In the genomic region with DNA sequence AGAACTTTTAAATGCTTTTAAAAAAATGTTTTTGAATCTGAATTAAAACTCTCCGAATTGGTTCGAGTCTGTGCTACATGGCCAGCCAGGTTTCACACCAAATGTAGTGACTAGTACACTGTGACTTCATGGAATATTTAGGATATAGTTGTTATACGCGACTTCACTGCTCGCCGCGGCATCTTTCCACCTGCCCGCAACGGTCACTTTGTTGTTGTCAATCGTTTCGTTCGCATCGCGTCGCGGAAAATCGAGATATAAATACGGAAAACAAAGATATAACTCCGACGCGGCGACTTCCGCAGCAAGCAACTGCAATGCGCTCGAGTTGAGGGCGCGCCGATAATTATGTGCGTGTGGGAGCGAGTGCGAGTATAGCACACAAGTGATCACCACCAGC, we compare ENCODE assay signal across 2 fruit fly cellular contexts.
TF ChIP-seq lines count a peak whose summit lies in the region.

A gene (plus strand): TSS at position 200 of the 400 bp plus-strand sequence.

TF ChIP-seq in whole organism, embryonic, 481 proteins besides CTCF, POLR2A, EP300 and RAD21 (continued from another document and continues in another):
- TF ChIP-seq Chrac-16 (GFP tag; optimal IDR thresholded peaks at IDR 0.05; lab: Kevin White, UChicago), result no peak
- no peak for TF ChIP-seq disco-r (GFP tag; optimal IDR thresholded peaks at IDR 0.05; lab: Kevin White, UChicago)
- no peak for TF ChIP-seq sens-2 (GFP tag; IDR thresholded peaks at IDR 0.05; lab: Robert Waterston, UW)
- peak; percentile 9 for TF ChIP-seq CG7786 (GFP tag; optimal IDR thresholded peaks at IDR 0.05; lab: Kevin White, UChicago)
- TF ChIP-seq CG13894 (tag; optimal IDR thresholded peaks at IDR 0.05; lab: Kevin White, UChicago), result peak; percentile 33
- TF ChIP-seq nau (GFP tag; optimal IDR thresholded peaks at IDR 0.05; lab: Kevin White, UChicago), result no peak
- TF ChIP-seq crc (GFP tag; optimal IDR thresholded peaks at IDR 0.05; lab: Kevin White, UChicago), result no peak
- TF ChIP-seq CG10543 (GFP tag; optimal IDR thresholded peaks at IDR 0.05; lab: Kevin White, UChicago), result peak; percentile 9
- no peak for TF ChIP-seq fu2 (GFP tag; optimal IDR thresholded peaks at IDR 0.05; lab: Kevin White, UChicago)
- TF ChIP-seq pho (GFP tag; optimal IDR thresholded peaks at IDR 0.05; lab: Kevin White, UChicago), result peak; percentile 3
- TF ChIP-seq Scr (GFP tag; IDR thresholded peaks at IDR 0.05; lab: Robert Waterston, UW; ENCODE audit: partially characterized antibody), result peak; percentile 15; the same call in 1 of the 2 replicates
- no peak for TF ChIP-seq jumu (GFP tag; optimal IDR thresholded peaks at IDR 0.05; lab: Kevin White, UChicago)
- TF ChIP-seq CG9215 (GFP tag; IDR thresholded peaks at IDR 0.05; lab: Robert Waterston, UW), result no peak
- TF ChIP-seq Ada2b (GFP tag; IDR thresholded peaks at IDR 0.05; lab: Robert Waterston, UW), result no peak
- peak; percentile 37 for TF ChIP-seq CG12071 (GFP tag; optimal IDR thresholded peaks at IDR 0.05; lab: Kevin White, UChicago)
- no peak for TF ChIP-seq CG16815 (GFP tag; optimal IDR thresholded peaks at IDR 0.05; lab: Kevin White, UChicago)
- TF ChIP-seq NFAT (GFP tag; IDR thresholded peaks at IDR 0.05; lab: Robert Waterston, UW), result peak; percentile 27; the same call in 1 of the 2 replicates
- TF ChIP-seq CG1603 (tag; optimal IDR thresholded peaks at IDR 0.05; lab: Kevin White, UChicago), result peak; percentile 84
- no peak for TF ChIP-seq CG7357 (GFP tag; IDR thresholded peaks at IDR 0.05; lab: Robert Waterston, UW)
- no peak for TF ChIP-seq Oaz (GFP tag; IDR thresholded peaks at IDR 0.05; lab: Robert Waterston, UW)
- TF ChIP-seq CG4820 (GFP tag; optimal IDR thresholded peaks at IDR 0.05; lab: Kevin White, UChicago), result no peak
- TF ChIP-seq cad (GFP tag; optimal IDR thresholded peaks at IDR 0.05; lab: Kevin White, UChicago), result no peak
- peak; percentile 64 for TF ChIP-seq HmgZ (tag; optimal IDR thresholded peaks at IDR 0.05; lab: Kevin White, UChicago)
- TF ChIP-seq Med (GFP tag; lab: Kevin White, UChicago), result peak; percentile 85
- no peak for TF ChIP-seq CG15011 (GFP tag; optimal IDR thresholded peaks at IDR 0.05; lab: Kevin White, UChicago)
- no peak for TF ChIP-seq maf-S (GFP tag; optimal IDR thresholded peaks at IDR 0.05; lab: Kevin White, UChicago)
- no peak for TF ChIP-seq kni (GFP tag; optimal IDR thresholded peaks at IDR 0.05; lab: Kevin White, UChicago)
- TF ChIP-seq usp (GFP tag; optimal IDR thresholded peaks at IDR 0.05; lab: Kevin White, UChicago), result no peak
- TF ChIP-seq CG3281 (GFP tag; optimal IDR thresholded peaks at IDR 0.05; lab: Kevin White, UChicago), result no peak
- TF ChIP-seq CG14050 (GFP tag; IDR thresholded peaks at IDR 0.05; lab: Robert Waterston, UW), result no peak
- TF ChIP-seq CG34422 (GFP tag; IDR thresholded peaks at IDR 0.05; lab: Robert Waterston, UW), result peak; percentile 44; the same call in 1 of the 3 replicates
- no peak for TF ChIP-seq CG2875 (GFP tag; optimal IDR thresholded peaks at IDR 0.05; lab: Kevin White, UChicago)
- TF ChIP-seq NC2α (GFP tag; optimal IDR thresholded peaks at IDR 0.05; lab: Kevin White, UChicago), result no peak
- TF ChIP-seq Sox100B (GFP tag; optimal IDR thresholded peaks at IDR 0.05; lab: Kevin White, UChicago), result no peak
- no peak for TF ChIP-seq CG11695 (GFP tag; IDR thresholded peaks at IDR 0.05; lab: Robert Waterston, UW)
- no peak for TF ChIP-seq CG43689 (GFP tag; IDR thresholded peaks at IDR 0.05; lab: Robert Waterston, UW)
- TF ChIP-seq peb (GFP tag; IDR thresholded peaks at IDR 0.05; lab: Robert Waterston, UW), result no peak
- peak; percentile 43; the same call in 1 of the 2 replicates for TF ChIP-seq Adf1 (GFP tag; IDR thresholded peaks at IDR 0.05; lab: Robert Waterston, UW)
- no peak for TF ChIP-seq wdn (GFP tag; IDR thresholded peaks at IDR 0.05; lab: Robert Waterston, UW)
- no peak for TF ChIP-seq CG18476 (GFP tag; optimal IDR thresholded peaks at IDR 0.05; lab: Kevin White, UChicago)
- TF ChIP-seq CG13287 (GFP tag; IDR thresholded peaks at IDR 0.05; lab: Robert Waterston, UW; ENCODE audit: partially characterized antibody), result peak; percentile 64
- TF ChIP-seq CG18011 (GFP tag; optimal IDR thresholded peaks at IDR 0.05; lab: Kevin White, UChicago), result no peak
- no peak for TF ChIP-seq jigr1 (GFP tag; IDR thresholded peaks at IDR 0.05; lab: Robert Waterston, UW)
- peak; percentile 61 for TF ChIP-seq Hmr (GFP tag; optimal IDR thresholded peaks at IDR 0.05; lab: Kevin White, UChicago)
- TF ChIP-seq CG4854 (GFP tag; optimal IDR thresholded peaks at IDR 0.05; lab: Kevin White, UChicago), result no peak
- no peak for TF ChIP-seq Atf3 (GFP tag; optimal IDR thresholded peaks at IDR 0.05; lab: Kevin White, UChicago)
- no peak for TF ChIP-seq cato (GFP tag; optimal IDR thresholded peaks at IDR 0.05; lab: Kevin White, UChicago; ENCODE audit: borderline replicate concordance)
- TF ChIP-seq CG5180 (GFP tag; optimal IDR thresholded peaks at IDR 0.05; lab: Kevin White, UChicago), result no peak
- TF ChIP-seq Drgx (GFP tag; IDR thresholded peaks at IDR 0.05; lab: Robert Waterston, UW), result no peak
- TF ChIP-seq CG11456 (GFP tag; IDR thresholded peaks at IDR 0.05; lab: Robert Waterston, UW), result no peak
- TF ChIP-seq CG6813 (GFP tag; optimal IDR thresholded peaks at IDR 0.05; lab: Kevin White, UChicago), result no peak
- no peak for TF ChIP-seq CG7372 (GFP tag; IDR thresholded peaks at IDR 0.05; lab: Robert Waterston, UW)
- TF ChIP-seq HHEX (GFP tag; optimal IDR thresholded peaks at IDR 0.05; lab: Kevin White, UChicago), result no peak
- no peak for TF ChIP-seq ato (GFP tag; IDR thresholded peaks at IDR 0.05; lab: Robert Waterston, UW; ENCODE audit: partially characterized antibody)
- peak; percentile 12 for TF ChIP-seq CG7987 (GFP tag; optimal IDR thresholded peaks at IDR 0.05; lab: Kevin White, UChicago)
- no peak for TF ChIP-seq CG1602 (GFP tag; optimal IDR thresholded peaks at IDR 0.05; lab: Kevin White, UChicago)
- peak; percentile 42; the same call in 2 of the 3 replicates for TF ChIP-seq knrl (GFP tag; IDR thresholded peaks at IDR 0.05; lab: Robert Waterston, UW; ENCODE audit: partially characterized antibody)
- peak; percentile 51 for TF ChIP-seq CG17186 (GFP tag; optimal IDR thresholded peaks at IDR 0.05; lab: Kevin White, UChicago)
- peak; percentile 45 for TF ChIP-seq ara (GFP tag; IDR thresholded peaks at IDR 0.05; lab: Robert Waterston, UW)
- peak; percentile 56 for TF ChIP-seq Sry-δ (GFP tag; optimal IDR thresholded peaks at IDR 0.05; lab: Kevin White, UChicago)
- TF ChIP-seq CG9437 (GFP tag; optimal IDR thresholded peaks at IDR 0.05; lab: Kevin White, UChicago), result no peak
- TF ChIP-seq lov (optimal IDR thresholded peaks at IDR 0.05; lab: Kevin White, UChicago), result no peak
- TF ChIP-seq lov (GFP tag; IDR thresholded peaks at IDR 0.05; lab: Robert Waterston, UW), result no peak
- no peak for TF ChIP-seq CG13775 (GFP tag; optimal IDR thresholded peaks at IDR 0.05; lab: Kevin White, UChicago)
- TF ChIP-seq pnt (GFP tag; optimal IDR thresholded peaks at IDR 0.05; lab: Kevin White, UChicago), result no peak

TF ChIP-seq in whole organism, prepupa, 60 proteins besides CTCF, POLR2A, EP300 and RAD21 (continued from another document):
- no peak for TF ChIP-seq CG6808 (GFP tag; optimal IDR thresholded peaks at IDR 0.05; lab: Kevin White, UChicago)
- peak; percentile 28 for TF ChIP-seq CG3919 (GFP tag; optimal IDR thresholded peaks at IDR 0.05; lab: Kevin White, UChicago)
- TF ChIP-seq fkh (GFP tag; optimal IDR thresholded peaks at IDR 0.05; lab: Kevin White, UChicago), result no peak
- no peak for TF ChIP-seq Met (GFP tag; optimal IDR thresholded peaks at IDR 0.05; lab: Kevin White, UChicago)
- TF ChIP-seq CG6854 (GFP tag; optimal IDR thresholded peaks at IDR 0.05; lab: Kevin White, UChicago), result peak; percentile 66
- peak; percentile 24 for TF ChIP-seq esn (GFP tag; optimal IDR thresholded peaks at IDR 0.05; lab: Kevin White, UChicago)
- TF ChIP-seq lz (GFP tag; optimal IDR thresholded peaks at IDR 0.05; lab: Kevin White, UChicago), result no peak
- no peak for TF ChIP-seq CG8632 (GFP tag; optimal IDR thresholded peaks at IDR 0.05; lab: Kevin White, UChicago)
